Worm (Caenorhabditis elegans) whole organism, early embryonic: ENCODE data around the gene gst-33.

Experiments
- B0310.2 ChIP-seq: sonication (generic microtip); optimal IDR thresholded peaks from 2 replicates; lab custom pipeline; 2016; ENCODE audit warnings: mild to moderate bottlenecking, missing genetic modification characterization, missing compliant biosample characterization
- F13C5.2 ChIP-seq: sonication (generic microtip); optimal IDR thresholded peaks from 2 replicates; lab custom pipeline; 2017; ENCODE audit warnings: mild to moderate bottlenecking, missing genetic modification characterization, inconsistent platforms, missing compliant biosample characterization
- aly-1 ChIP-seq: sonication (generic microtip); optimal IDR thresholded peaks from 2 replicates; lab custom pipeline; 2016; ENCODE audit warnings: missing genetic modification characterization, missing compliant biosample characterization
- ama-1 ChIP-seq: fragments of 150-350 bp; optimal IDR thresholded peaks from 2 replicates; lab custom pipeline; 2014
- ceh-13 ChIP-seq: fragments of 200-800 bp; sonication (Bioruptor generic); optimal IDR thresholded peaks from 2 replicates; lab custom pipeline; 2018; ENCODE audit warnings: mild to moderate bottlenecking, missing genetic modification characterization, missing compliant biosample characterization
- ceh-36 ChIP-seq: sonication (generic microtip); optimal IDR thresholded peaks from 2 replicates; lab custom pipeline; 2016; ENCODE audit warnings: missing genetic modification characterization, inconsistent platforms, missing compliant biosample characterization
- ets-7 ChIP-seq: sonication (generic microtip); optimal IDR thresholded peaks from 2 replicates; lab custom pipeline; 2016; ENCODE audit warnings: missing genotype, missing genetic modification characterization, missing compliant biosample characterization
- flt-1 ChIP-seq: fragments of 200-800 bp; sonication (Bioruptor generic); IDR thresholded peaks from 2 replicates; pipeline ENCODE4 v1.3.6; 2022; ENCODE audit warnings: missing genetic modification characterization, missing compliant biosample characterization
- hmbx-1 ChIP-seq: sonication (generic microtip); optimal IDR thresholded peaks from 2 replicates; lab custom pipeline; 2016; ENCODE audit warnings: mild to moderate bottlenecking, missing genetic modification characterization, missing compliant biosample characterization
- hmg-4 ChIP-seq: fragments of 200-800 bp; sonication (Bioruptor generic); optimal IDR thresholded peaks from 2 replicates; lab custom pipeline; 2018; ENCODE audit warnings: mild to moderate bottlenecking, missing genetic modification characterization, missing compliant biosample characterization
- hnd-1 ChIP-seq: sonication (generic microtip); optimal IDR thresholded peaks from 2 replicates; lab custom pipeline; 2016; ENCODE audit warnings: missing genetic modification characterization, missing compliant biosample characterization
- pes-1 ChIP-seq: fragments of 200-800 bp; sonication (Bioruptor generic); IDR thresholded peaks from 2 replicates; pipeline ENCODE4 v1.3.6; 2022; ENCODE audit warnings: missing genetic modification reagents, missing genetic modification characterization, missing compliant biosample characterization
- scrt-1 ChIP-seq: fragments of 200-800 bp; sonication (Bioruptor generic); IDR thresholded peaks from 2 replicates; pipeline ENCODE4 v1.3.6; 2022; ENCODE audit warnings: missing genetic modification characterization, missing compliant biosample characterization
- sea-1 ChIP-seq: fragments of 200-800 bp; sonication (Bioruptor generic); conservative IDR thresholded peaks from 2 replicates; pipeline ENCODE4 v1.3.6; 2022; ENCODE audit warnings: missing genetic modification characterization, missing compliant biosample characterization
- tbx-11 ChIP-seq: fragments of 200-800 bp; sonication (Bioruptor generic); IDR thresholded peaks from 2 replicates; pipeline ENCODE4 v1.3.6; 2022; ENCODE audit warnings: missing genetic modification characterization, missing compliant biosample characterization
- tbx-37 ChIP-seq: fragments of 200-800 bp; sonication (Bioruptor generic); conservative IDR thresholded peaks from 2 replicates; pipeline ENCODE4 v1.3.6; 2022; ENCODE audit warnings: missing genetic modification reagents, missing genetic modification characterization, missing compliant biosample characterization
- tra-4 ChIP-seq: sonication (generic microtip); optimal IDR thresholded peaks from 2 replicates; lab custom pipeline; 2017; ENCODE audit warnings: missing genetic modification characterization, missing compliant biosample characterization

gst-33 gene

DNA sequence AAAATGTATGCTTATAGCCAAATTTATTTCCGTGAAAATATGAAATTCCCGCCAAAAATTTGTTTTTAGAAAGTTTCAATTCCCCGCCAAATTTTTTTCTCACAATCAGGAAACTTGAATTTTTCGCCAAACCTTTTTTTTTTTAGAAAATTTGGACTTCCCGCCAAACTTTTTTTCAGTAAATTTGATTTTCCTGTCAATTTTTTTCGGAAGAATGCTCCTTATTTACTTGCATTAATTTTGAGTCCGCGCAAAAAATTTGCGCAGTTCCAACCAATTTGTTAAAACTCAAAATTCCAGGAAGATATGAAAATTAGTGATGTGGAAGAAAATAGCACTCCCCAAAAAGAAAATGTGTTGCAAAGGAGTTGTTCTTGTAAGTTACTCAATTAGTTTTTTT is 8.4 kb downstream of the gst-33 start, which contains the start of gene slc-28.2:
TSS of gene slc-28.2 (plus strand) at position 301 of the 400 bp plus-strand sequence.
- no peak for TF ChIP-seq ama-1
- no peak for TF ChIP-seq F13C5.2 (tag; lab: Kevin White, UChicago)
- TF ChIP-seq ceh-13 (GFP tag; lab: Kevin White, UChicago) = no peak
- no peak for TF ChIP-seq tra-4 (tag; lab: Kevin White, UChicago)
- no peak for TF ChIP-seq hmg-4 (GFP tag; lab: Kevin White, UChicago)
- no peak for TF ChIP-seq pes-1 (GFP tag; lab: Robert Waterston, UW)
- no peak for TF ChIP-seq aly-1 (tag; lab: Kevin White, UChicago)
- TF ChIP-seq flt-1 = no peak
- no peak for TF ChIP-seq hnd-1 (tag; lab: Kevin White, UChicago)
- no peak for TF ChIP-seq tbx-11 (GFP tag; lab: Robert Waterston, UW)
- no peak for TF ChIP-seq ets-7
- no peak for TF ChIP-seq hmbx-1
- TF ChIP-seq ceh-36 (tag; lab: Kevin White, UChicago) = no peak
- no peak for TF ChIP-seq tbx-37 (GFP tag; lab: Robert Waterston, UW)
- TF ChIP-seq scrt-1 = no peak
- TF ChIP-seq B0310.2 (tag; lab: Kevin White, UChicago) = no peak
- no peak for TF ChIP-seq sea-1

- TF ChIP-seq ceh-36 (tag; lab: Kevin White, UChicago) (no peak), tra-4 (tag; lab: Kevin White, UChicago) (peak; percentile 3)
Measured at ce11 chrV:3455135-3455747, 13.1 kb downstream of the gst-33 start.

DNA sequence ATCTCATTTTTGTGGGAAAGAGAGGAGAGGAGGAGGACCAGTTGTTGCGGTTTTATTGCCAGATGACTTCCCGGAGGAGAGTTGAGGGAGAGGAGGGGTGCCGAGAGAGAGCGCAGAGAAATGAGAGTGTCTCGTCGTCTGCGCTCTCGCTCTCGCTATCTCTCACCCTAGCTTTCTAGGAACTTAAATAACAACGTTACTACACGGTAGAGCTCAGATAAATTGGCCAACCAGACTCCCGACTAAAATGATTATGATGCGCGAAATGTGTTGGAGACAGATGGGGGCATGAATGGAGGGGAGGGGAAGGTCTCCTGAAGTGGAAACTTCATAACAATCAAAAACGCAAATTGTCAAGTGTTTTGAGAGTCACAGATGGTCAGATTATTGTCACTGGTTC is 13.7 kb downstream of the gst-33 start:
- TF ChIP-seq ets-7 (no peak), B0310.2 (tag; lab: Kevin White, UChicago) (no peak)

DNA sequence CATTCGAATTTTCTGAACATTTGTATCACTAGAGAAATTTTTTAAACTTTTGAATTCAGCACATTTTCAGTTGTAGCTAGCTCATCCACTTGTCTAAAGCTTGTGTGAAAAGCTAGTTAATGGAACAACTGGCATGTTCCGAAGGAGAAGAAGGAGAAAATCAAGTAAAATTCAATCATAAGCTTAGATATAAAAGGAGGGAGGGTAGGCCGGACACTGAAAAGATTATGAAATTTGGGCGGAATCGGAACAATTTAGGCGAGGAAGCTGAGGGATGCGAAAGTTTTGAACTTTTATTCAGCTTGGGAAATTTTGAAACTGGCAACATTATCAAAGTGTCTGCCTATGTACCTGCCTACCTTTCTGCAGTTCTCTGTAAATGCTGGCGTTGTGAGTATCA is 15.9 kb downstream of the gst-33 start:
- TF ChIP-seq hmg-4 (GFP tag; lab: Kevin White, UChicago) = no peak
- TF ChIP-seq scrt-1 = no peak
- TF ChIP-seq aly-1 (tag; lab: Kevin White, UChicago) = no peak
- TF ChIP-seq sea-1 = no peak
- no peak for TF ChIP-seq ceh-13 (GFP tag; lab: Kevin White, UChicago)
- TF ChIP-seq tbx-11 (GFP tag; lab: Robert Waterston, UW) = no peak
- TF ChIP-seq tbx-37 (GFP tag; lab: Robert Waterston, UW) = no peak
- no peak for TF ChIP-seq hmbx-1
- no peak for TF ChIP-seq pes-1 (GFP tag; lab: Robert Waterston, UW)
- TF ChIP-seq hnd-1 (tag; lab: Kevin White, UChicago) = no peak
- no peak for TF ChIP-seq F13C5.2 (tag; lab: Kevin White, UChicago)
- no peak for TF ChIP-seq B0310.2 (tag; lab: Kevin White, UChicago)
- TF ChIP-seq tra-4 (tag; lab: Kevin White, UChicago) = no peak

ce11 chrV:3451646-3452045 is 16.7 kb downstream of the gst-33 start:
- TF ChIP-seq sea-1 (no peak), tbx-11 (GFP tag; lab: Robert Waterston, UW) (no peak), hmg-4 (GFP tag; lab: Kevin White, UChicago) (no peak), ceh-13 (GFP tag; lab: Kevin White, UChicago) (no peak), aly-1 (tag; lab: Kevin White, UChicago) (no peak), tra-4 (tag; lab: Kevin White, UChicago) (no peak), F13C5.2 (tag; lab: Kevin White, UChicago) (no peak), ets-7 (no peak), ceh-36 (tag; lab: Kevin White, UChicago) (no peak), hnd-1 (tag; lab: Kevin White, UChicago) (no peak), hmbx-1 (no peak), tbx-37 (GFP tag; lab: Robert Waterston, UW) (no peak), pes-1 (GFP tag; lab: Robert Waterston, UW) (no peak), ama-1 (no peak), scrt-1 (no peak), B0310.2 (tag; lab: Kevin White, UChicago) (no peak), flt-1 (no peak)

- TF ChIP-seq scrt-1 = no peak
- no peak for TF ChIP-seq flt-1
- no peak for TF ChIP-seq hnd-1 (tag; lab: Kevin White, UChicago)
- TF ChIP-seq ceh-36 (tag; lab: Kevin White, UChicago) = no peak
- TF ChIP-seq tbx-37 (GFP tag; lab: Robert Waterston, UW) = no peak
- TF ChIP-seq B0310.2 (tag; lab: Kevin White, UChicago) = no peak
- TF ChIP-seq hmg-4 (GFP tag; lab: Kevin White, UChicago) = no peak
- TF ChIP-seq F13C5.2 (tag; lab: Kevin White, UChicago) = no peak
- no peak for TF ChIP-seq ceh-13 (GFP tag; lab: Kevin White, UChicago)
- no peak for TF ChIP-seq tra-4 (tag; lab: Kevin White, UChicago)
- TF ChIP-seq ets-7 = no peak
- no peak for TF ChIP-seq aly-1 (tag; lab: Kevin White, UChicago)
Measured at ce11 chrV:3450351-3450750, 18.0 kb downstream of the gst-33 start.

DNA sequence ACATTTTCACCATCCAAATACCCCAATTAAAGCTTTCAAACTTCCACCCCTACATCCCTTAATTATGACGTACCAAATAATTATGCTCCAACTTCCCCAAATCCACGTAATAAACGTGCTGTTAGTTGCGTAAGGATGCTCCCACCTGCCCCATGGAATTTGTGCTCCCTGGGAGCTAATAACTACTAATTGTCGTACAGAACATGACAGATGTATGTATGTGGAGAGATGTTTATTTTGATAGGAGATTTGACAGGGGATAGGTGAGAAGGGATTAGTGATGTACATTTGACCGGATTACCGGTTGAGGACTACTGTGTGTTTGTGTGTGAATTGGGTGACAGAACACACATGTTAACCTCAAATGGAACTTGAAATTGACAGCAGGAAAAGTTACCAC is 18.6 kb downstream of the gst-33 start:
- TF ChIP-seq ceh-36 (tag; lab: Kevin White, UChicago) (peak; percentile 70), aly-1 (tag; lab: Kevin White, UChicago) (no peak)
